Worm (Caenorhabditis elegans): Measurements from ENCODE around the gene F10B5.3.
A peak's percentile ranks its signal among the peaks of the same experiment; 100 is the strongest.

The F10B5.3 gene

ce11 chrII:8187516-8187915, 37.7 kb upstream of the F10B5.3 start:
- peak; percentile 6 for TF ChIP-seq F49E8.2 (tag; optimal IDR thresholded peaks at IDR 0.05; ENCODE audit: borderline replicate concordance)
- peak; percentile 29 for TF ChIP-seq nhr-111 (GFP tag; optimal IDR thresholded peaks at IDR 0.05)
- TF ChIP-seq mep-1 (tag; optimal IDR thresholded peaks at IDR 0.05) = no peak
- 0 out of 2 replicates have a peak, but pooled peaks have one; percentile 9 for TF ChIP-seq lin-1 (GFP tag; IDR thresholded peaks at IDR 0.05)
- no peak for TF ChIP-seq lsy-2 (tag; optimal IDR thresholded peaks at IDR 0.05)
- TF ChIP-seq ctbp-1 (GFP tag; IDR thresholded peaks at IDR 0.05) = peak; percentile 26; the same call in 1 of the 2 replicates
- peak; percentile 54; the same call in 1 of the 2 replicates for TF ChIP-seq lin-38 (GFP tag; IDR thresholded peaks at IDR 0.05)

- TF ChIP-seq Y105C5A.15 (GFP tag; IDR thresholded peaks at IDR 0.05) = no peak
- no peak for TF ChIP-seq daf-8 (GFP tag; IDR thresholded peaks at IDR 0.05)
- TF ChIP-seq tra-1 (GFP tag; IDR thresholded peaks at IDR 0.05) = peak; percentile 91
- no peak for TF ChIP-seq set-16 (GFP tag; IDR thresholded peaks at IDR 0.05)
- TF ChIP-seq dpl-1 (GFP tag; optimal IDR thresholded peaks at IDR 0.05) = peak; percentile 91
- TF ChIP-seq nhr-25 (tag; optimal IDR thresholded peaks at IDR 0.05; ENCODE audit: borderline replicate concordance, insufficient read depth) = peak; percentile 93
- TF ChIP-seq hif-1 (tag; optimal IDR thresholded peaks at IDR 0.05) = peak in 1 of 2 experiments; percentile 67
- peak; percentile 98 for TF ChIP-seq nhr-6 (tag; optimal IDR thresholded peaks at IDR 0.05)
- TF ChIP-seq ceh-44 (GFP tag; IDR thresholded peaks at IDR 0.05) = peak; percentile 53; the same call in 1 of the 2 replicates
- TF ChIP-seq mes-2 (tag; optimal IDR thresholded peaks at IDR 0.05; ENCODE audit: poor library complexity, severe bottlenecking) = peak; percentile 98
- no peak for TF ChIP-seq F44E2.7 (GFP tag; IDR thresholded peaks at IDR 0.05)
- peak; percentile 49 for TF ChIP-seq nhr-237 (tag; optimal IDR thresholded peaks at IDR 0.05)
- peak; percentile 99 to 100 for TF ChIP-seq lsy-2 (tag; optimal IDR thresholded peaks at IDR 0.05)
- TF ChIP-seq F37D6.2 (tag; optimal IDR thresholded peaks at IDR 0.05) = peak; percentile 88
- TF ChIP-seq nhr-76 (tag; optimal IDR thresholded peaks at IDR 0.05) = peak; percentile 2
- TF ChIP-seq jun-1 (tag; optimal IDR thresholded peaks at IDR 0.05) = peak; percentile 86
- no peak for TF ChIP-seq daf-19 (GFP tag; conservative IDR thresholded peaks at IDR 0.05)
- TF ChIP-seq lin-39 (tag; optimal IDR thresholded peaks at IDR 0.05) = peak; percentile 83
- TF ChIP-seq zfp-2 (tag; optimal IDR thresholded peaks at IDR 0.05) = peak; percentile 78
- TF ChIP-seq dmd-6 (GFP tag; IDR thresholded peaks at IDR 0.05) = peak; percentile 89
- peak; percentile 57; the same call in 1 of the 2 replicates for TF ChIP-seq mxl-2 (GFP tag; conservative IDR thresholded peaks at IDR 0.05)
- no peak for TF ChIP-seq snpc-4 (tag; optimal IDR thresholded peaks at IDR 0.05)
- TF ChIP-seq nhr-42 (GFP tag; IDR thresholded peaks at IDR 0.05) = peak; percentile 78; the same call in 1 of the 2 replicates
- TF ChIP-seq unc-39 (tag; optimal IDR thresholded peaks at IDR 0.05) = no peak
- TF ChIP-seq D1046.2 (GFP tag; IDR thresholded peaks at IDR 0.05) = no peak
- TF ChIP-seq aha-1 (tag) = peak; percentile 85
- TF ChIP-seq vab-7 (GFP tag; IDR thresholded peaks at IDR 0.05) = 0 out of 2 replicates have a peak, but pooled peaks have one; percentile 29
- no peak for TF ChIP-seq F49E8.2 (tag; optimal IDR thresholded peaks at IDR 0.05; ENCODE audit: borderline replicate concordance)
- peak; percentile 91 for TF ChIP-seq nhr-28 (tag; optimal IDR thresholded peaks at IDR 0.05)
- TF ChIP-seq F26F4.8 (GFP tag; conservative IDR thresholded peaks at IDR 0.05) = no peak
- TF ChIP-seq saeg-2 (GFP tag; IDR thresholded peaks at IDR 0.05) = peak; percentile 76; the same call in 1 of the 2 replicates
- TF ChIP-seq hlh-11 (tag; optimal IDR thresholded peaks at IDR 0.05) = peak; percentile 94
- TF ChIP-seq gei-8 (GFP tag; optimal IDR thresholded peaks at IDR 0.05) = no peak
- TF ChIP-seq egl-27 (tag; optimal IDR thresholded peaks at IDR 0.05) = no peak
- peak; percentile 61 to 87 for TF ChIP-seq daf-16 (GFP tag; optimal IDR thresholded peaks at IDR 0.05)
- TF ChIP-seq daf-16 (tag; optimal IDR thresholded peaks at IDR 0.05) = peak; percentile 84
- TF ChIP-seq spr-1 (tag; optimal IDR thresholded peaks at IDR 0.05) = peak; percentile 91
- TF ChIP-seq lim-7 (GFP tag; IDR thresholded peaks at IDR 0.05) = no peak
- TF ChIP-seq daf-12 (tag; optimal IDR thresholded peaks at IDR 0.05) = no peak
- TF ChIP-seq mdl-1 (tag; optimal IDR thresholded peaks at IDR 0.05) = peak; percentile 51 to 75
- TF ChIP-seq ZK546.5 (tag; optimal IDR thresholded peaks at IDR 0.05) = peak in 1 of 2 experiments; percentile 82
- peak; percentile 90 for TF ChIP-seq lin-15B (tag; optimal IDR thresholded peaks at IDR 0.05)
- TF ChIP-seq egl-43 (GFP tag; IDR thresholded peaks at IDR 0.05) = peak; percentile 66
- no peak for TF ChIP-seq sdz-12 (GFP tag; optimal IDR thresholded peaks at IDR 0.05)
These were observed 35.2 kb upstream of the F10B5.3 start, which contains the start of the genes mig-5 and cct-1 for ce11 chrII:8185016-8185493. Gene mig-5, minus strand, starts transcription at chrII:8185023. Gene cct-1, plus strand, starts transcription at chrII:8185443.
